Worm (Caenorhabditis elegans): ENCODE measurements around the gene R03H10.11.

ce11 chrII:4226598-4227096 is 44.2 kb downstream of the R03H10.11 start, which contains the start of gene C16A11.4:
- TF ChIP-seq pha-4 (tag; optimal IDR thresholded peaks at IDR 0.05), result no peak
- TF ChIP-seq ama-1 (optimal IDR thresholded peaks at IDR 0.05), result no peak
- no peak for TF ChIP-seq ama-1 (GFP tag; optimal IDR thresholded peaks at IDR 0.05)
- TF ChIP-seq madf-10 (tag; optimal IDR thresholded peaks at IDR 0.05), result no peak
- no peak for TF ChIP-seq rec-8 (tag; optimal IDR thresholded peaks at IDR 0.05)
- no peak for TF ChIP-seq ztf-3 (GFP tag; optimal IDR thresholded peaks at IDR 0.05)
- TF ChIP-seq ets-4 (GFP tag; optimal IDR thresholded peaks at IDR 0.05), result no peak
- peak; percentile 41 for TF ChIP-seq efl-1 (GFP tag; optimal IDR thresholded peaks at IDR 0.05)
- TF ChIP-seq ceh-58 (GFP tag; IDR thresholded peaks at IDR 0.05), result no peak
- no peak for TF ChIP-seq bed-1 (GFP tag; IDR thresholded peaks at IDR 0.05)
- TF ChIP-seq K12H6.12 (tag; optimal IDR thresholded peaks at IDR 0.05), result no peak
- TF ChIP-seq ztf-22 (GFP tag; optimal IDR thresholded peaks at IDR 0.05), result no peak
- no peak for TF ChIP-seq chd-7 (tag; optimal IDR thresholded peaks at IDR 0.05)
- TF ChIP-seq F22D6.2 (tag; optimal IDR thresholded peaks at IDR 0.05), result no peak
- no peak for TF ChIP-seq ceh-40 (GFP tag; IDR thresholded peaks at IDR 0.05)

Measured in whole organism, young adult.